Worm (Caenorhabditis elegans) whole organism, mixed stage, embryonic: ENCODE results near the gene let-754.
A peak's percentile ranks its signal among the peaks of the same experiment; 100 is the strongest.

Source experiments
- blmp-1 ChIP-seq: fragments of 150-350 bp; optimal IDR thresholded peaks from 2 replicates; lab custom pipeline; 2014; ENCODE audit warnings: missing biosample characterization, missing genetic modification characterization
- ceh-43 ChIP-seq: fragments of 200-800 bp; sonication (Bioruptor generic); optimal IDR thresholded peaks from 2 replicates; lab custom pipeline; 2018; ENCODE audit warnings: mild to moderate bottlenecking, missing genetic modification characterization, moderate library complexity, missing compliant biosample characterization
- elt-3 ChIP-seq: fragments of 150-350 bp; optimal IDR thresholded peaks from 2 replicates; lab custom pipeline; 2014; ENCODE audit warnings: missing biosample characterization, missing genetic modification characterization
- lin-32 ChIP-seq: fragments of 200-800 bp; sonication (Bioruptor generic); optimal IDR thresholded peaks from 2 replicates; lab custom pipeline; 2018; ENCODE audit warnings: mild to moderate bottlenecking, missing genetic modification characterization, missing compliant biosample characterization
- lsy-2 ChIP-seq: fragments of 150-350 bp; optimal IDR thresholded peaks from 2 replicates; lab custom pipeline; 2014; ENCODE audit warnings: missing biosample characterization, missing genetic modification characterization
- nhr-237 ChIP-seq: fragments of 150-350 bp; optimal IDR thresholded peaks from 2 replicates; lab custom pipeline; 2014; ENCODE audit warnings: missing biosample characterization, missing genetic modification characterization
- snpc-4 ChIP-seq: fragments of 150-350 bp; optimal IDR thresholded peaks from 2 replicates; lab custom pipeline; 2014; ENCODE audit warnings: missing biosample characterization, missing genetic modification characterization
- tbx-8 ChIP-seq: fragments of 200-800 bp; sonication (Bioruptor generic); optimal IDR thresholded peaks from 2 replicates; lab custom pipeline; 2018; ENCODE audit warnings: mild to moderate bottlenecking, missing genetic modification characterization, moderate library complexity, missing compliant biosample characterization

DNA sequence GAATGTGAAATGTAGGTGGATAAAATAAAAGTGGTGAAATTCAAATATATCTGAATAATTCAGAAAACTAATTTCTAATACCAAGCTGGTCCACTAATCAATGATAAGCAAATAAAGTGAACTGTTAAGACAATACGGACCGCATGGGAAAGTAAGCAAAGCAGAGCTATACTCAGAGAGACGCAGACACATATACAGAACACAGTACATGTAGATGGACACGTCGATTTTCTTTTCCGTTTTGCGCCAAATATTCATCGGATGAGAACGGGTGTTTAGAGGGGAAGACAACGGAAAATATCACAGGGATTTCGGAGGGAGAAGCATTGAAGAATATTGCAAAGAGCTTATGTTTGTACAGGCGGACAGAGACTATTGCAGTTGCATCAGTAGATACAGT lies 27.1 kb downstream of the let-754 start:
- TF ChIP-seq elt-3 (tag; lab: Kevin White, UChicago) (no peak), lin-32 (no peak), nhr-237 (peak; percentile 24), snpc-4 (tag; lab: Kevin White, UChicago) (no peak), blmp-1 (tag; lab: Kevin White, UChicago) (no peak), tbx-8 (GFP tag; lab: Kevin White, UChicago) (no peak), ceh-43 (GFP tag; lab: Kevin White, UChicago) (no peak), lsy-2 (peak; percentile 2)
